Worm (Caenorhabditis elegans) whole organism, young adult: ENCODE measurements around the gene H12D21.10.
A peak's percentile ranks its signal among the peaks of the same experiment; 100 is the strongest.

Experiments
- F49E8.2 ChIP-seq: sonication (generic microtip); optimal IDR thresholded peaks from 3 replicates; lab custom pipeline; 2017; ENCODE audit warnings: missing genetic modification characterization, mild to moderate bottlenecking, missing compliant biosample characterization, antibody characterized with exemption, moderate library complexity; ENCODE audit not compliant: insufficient read depth
- F55B11.4 ChIP-seq: sonication (generic microtip); optimal IDR thresholded peaks from 2 replicates; lab custom pipeline; 2016; ENCODE audit warnings: missing compliant biosample characterization, missing genetic modification characterization, borderline replicate concordance; ENCODE audit not compliant: insufficient read depth
- K11D2.4 ChIP-seq: fragments of 200-800 bp; sonication (Bioruptor generic); IDR thresholded peaks from 2 replicates; pipeline ENCODE4 v1.3.6; 2022; ENCODE audit warnings: missing genetic modification reagents, missing genetic modification characterization, missing compliant biosample characterization
- K12H6.12 ChIP-seq: fragments of 200-800 bp; sonication (Bioruptor generic); optimal IDR thresholded peaks from 2 replicates; lab custom pipeline; 2018; ENCODE audit warnings: mild to moderate bottlenecking, missing genetic modification characterization, missing compliant biosample characterization
- T26A5.8 ChIP-seq: sonication (generic microtip); optimal IDR thresholded peaks from 2 replicates; lab custom pipeline; 2016; ENCODE audit warnings: missing genetic modification characterization, missing compliant biosample characterization
- Y53F4B.3 ChIP-seq: fragments of 200-800 bp; sonication (Bioruptor generic); IDR thresholded peaks from 2 replicates; pipeline ENCODE4 v1.3.6; 2022; ENCODE audit warnings: missing genetic modification reagents, missing genetic modification characterization, missing compliant biosample characterization
- Y67H2A.10 ChIP-seq: fragments of 200-800 bp; sonication (Bioruptor generic); conservative IDR thresholded peaks from 2 replicates; pipeline ENCODE4 v1.3.6; 2022; ENCODE audit warnings: missing genetic modification reagents, missing genetic modification characterization, missing compliant biosample characterization
- ama-1 ChIP-seq, 3 experiments: fragments of 150-350 bp in 1 of 3; sonication (generic microtip) in 2 of 3; optimal IDR thresholded peaks; 2 replicates each; lab custom pipeline; 2014 to 2018; ENCODE audit warnings: missing biosample characterization in 2 of 3, missing genetic modification characterization in 2 of 3, missing genetic modification reagents in 2 of 3
- aptf-2 ChIP-seq: fragments of 200-800 bp; sonication (Bioruptor generic); conservative IDR thresholded peaks from 2 replicates; pipeline ENCODE4 v1.3.6; 2022; ENCODE audit warnings: missing genetic modification reagents, missing genetic modification characterization, missing compliant biosample characterization
- atf-7 ChIP-seq: sonication (generic microtip); optimal IDR thresholded peaks from 2 replicates; lab custom pipeline; 2017; ENCODE audit warnings: mild to moderate bottlenecking, missing genetic modification characterization, missing compliant biosample characterization
- athp-1 ChIP-seq: sonication (generic microtip); optimal IDR thresholded peaks from 2 replicates; lab custom pipeline; 2017; ENCODE audit warnings: mild to moderate bottlenecking, missing genetic modification characterization, missing compliant biosample characterization
- attf-3 ChIP-seq: fragments of 200-800 bp; sonication (Bioruptor generic); conservative IDR thresholded peaks from 2 replicates; pipeline ENCODE4 v1.3.6; 2022; ENCODE audit warnings: missing genetic modification reagents, missing genetic modification characterization, missing compliant biosample characterization
- attf-5 ChIP-seq: fragments of 200-800 bp; sonication (Bioruptor generic); optimal IDR thresholded peaks from 2 replicates; lab custom pipeline; 2018; ENCODE audit warnings: mild to moderate bottlenecking, missing genetic modification characterization, missing compliant biosample characterization
- attf-6 ChIP-seq: fragments of 200-800 bp; sonication (Bioruptor generic); IDR thresholded peaks from 2 replicates; pipeline ENCODE4 v1.3.6; 2022; ENCODE audit warnings: missing genetic modification reagents, missing genetic modification characterization, missing compliant biosample characterization
- bed-2 ChIP-seq: fragments of 200-800 bp; sonication (Bioruptor generic); IDR thresholded peaks from 2 replicates; pipeline ENCODE4 v1.3.6; 2022; ENCODE audit warnings: missing genetic modification reagents, missing genetic modification characterization, missing compliant biosample characterization
- ccch-3 ChIP-seq: fragments of 200-800 bp; sonication (Bioruptor generic); optimal IDR thresholded peaks from 2 replicates; lab custom pipeline; 2018; ENCODE audit warnings: mild to moderate bottlenecking, missing genetic modification characterization, missing compliant biosample characterization
- cebp-2 ChIP-seq: fragments of 200-800 bp; sonication (Bioruptor generic); IDR thresholded peaks from 2 replicates; pipeline ENCODE4 v1.3.6; 2022; ENCODE audit warnings: missing genetic modification characterization, missing compliant biosample characterization
- ceh-100 ChIP-seq: fragments of 200-800 bp; sonication (Bioruptor generic); IDR thresholded peaks from 2 replicates; pipeline ENCODE4 v1.3.6; 2022; ENCODE audit warnings: missing genetic modification reagents, missing genetic modification characterization, missing compliant biosample characterization
- chd-7 ChIP-seq: sonication (generic microtip); optimal IDR thresholded peaks from 2 replicates; lab custom pipeline; 2016; ENCODE audit warnings: mild to moderate bottlenecking, missing genetic modification characterization, moderate library complexity, missing compliant biosample characterization
- die-1 ChIP-seq: sonication (generic microtip); optimal IDR thresholded peaks from 2 replicates; lab custom pipeline; 2016; ENCODE audit warnings: missing genotype, mild to moderate bottlenecking, missing genetic modification characterization, missing compliant biosample characterization
- dpff-1 ChIP-seq: sonication (generic microtip); optimal IDR thresholded peaks from 2 replicates; lab custom pipeline; 2017; ENCODE audit warnings: mild to moderate bottlenecking, missing genetic modification characterization, missing compliant biosample characterization
- efl-1 ChIP-seq: fragments of 150-350 bp; optimal IDR thresholded peaks from 2 replicates; lab custom pipeline; 2014; ENCODE audit warnings: missing biosample characterization, missing genetic modification reagents, missing genetic modification characterization
- egl-44 ChIP-seq: fragments of 200-800 bp; sonication (Bioruptor generic); IDR thresholded peaks from 2 replicates; pipeline ENCODE4 v1.3.6; 2022; ENCODE audit warnings: missing genetic modification reagents, missing genetic modification characterization, missing compliant biosample characterization
- gei-17 ChIP-seq: fragments of 200-800 bp; sonication (Bioruptor generic); optimal IDR thresholded peaks from 2 replicates; lab custom pipeline; 2018; ENCODE audit warnings: mild to moderate bottlenecking, missing genetic modification characterization, missing compliant biosample characterization
- hlh-26 ChIP-seq: fragments of 200-800 bp; sonication (Bioruptor generic); conservative IDR thresholded peaks from 2 replicates; pipeline ENCODE4 v1.3.6; 2022; ENCODE audit warnings: missing genetic modification reagents, missing genetic modification characterization, missing compliant biosample characterization
- hmg-1.2 ChIP-seq: fragments of 200-800 bp; sonication (Bioruptor generic); IDR thresholded peaks from 2 replicates; pipeline ENCODE4 v1.3.6; 2022; ENCODE audit warnings: missing genetic modification reagents, missing genetic modification characterization, missing compliant biosample characterization
- hrde-1 ChIP-seq: sonication (generic microtip); optimal IDR thresholded peaks from 2 replicates; lab custom pipeline; 2016; ENCODE audit warnings: missing genetic modification characterization, mild to moderate bottlenecking, missing compliant biosample characterization, moderate library complexity, missing genotype, missing genetic modification reagents, borderline replicate concordance
- lin-35 ChIP-seq, 3 experiments: fragments of 150-350 bp in 2 of 3; sonication (generic microtip) in 1 of 3; optimal IDR thresholded peaks; 2 replicates each; lab custom pipeline; 2014 to 2018; ENCODE audit warnings: missing biosample characterization in 3 of 3, missing genetic modification characterization in 3 of 3, missing genetic modification reagents in 3 of 3
- lsl-1 ChIP-seq: fragments of 200-800 bp; sonication (Bioruptor generic); optimal IDR thresholded peaks from 2 replicates; lab custom pipeline; 2018; ENCODE audit warnings: mild to moderate bottlenecking, missing genetic modification characterization, moderate library complexity, missing compliant biosample characterization
- lsy-27 ChIP-seq: sonication (generic microtip); optimal IDR thresholded peaks from 2 replicates; lab custom pipeline; 2017; ENCODE audit warnings: missing genetic modification characterization, mild to moderate bottlenecking, missing compliant biosample characterization, antibody characterized with exemption, missing genotype, borderline replicate concordance; ENCODE audit not compliant: insufficient read depth
- madf-8 ChIP-seq: fragments of 200-800 bp; sonication (Bioruptor generic); conservative IDR thresholded peaks from 2 replicates; pipeline ENCODE4 v1.3.6; 2022; ENCODE audit warnings: missing genetic modification reagents, missing genetic modification characterization, missing compliant biosample characterization
- mel-28 ChIP-seq: sonication (generic microtip); optimal IDR thresholded peaks from 2 replicates; lab custom pipeline; 2016; ENCODE audit warnings: borderline replicate concordance, mild to moderate bottlenecking, missing genetic modification characterization, missing compliant biosample characterization
- mxl-1 ChIP-seq: sonication (generic microtip); optimal IDR thresholded peaks from 2 replicates; lab custom pipeline; 2016; ENCODE audit warnings: missing genetic modification characterization, missing compliant biosample characterization
- nfya-1 ChIP-seq: sonication (generic microtip); optimal IDR thresholded peaks from 2 replicates; lab custom pipeline; 2017; ENCODE audit warnings: antibody characterized with exemption, missing compliant biosample characterization, missing genetic modification characterization, borderline replicate concordance; ENCODE audit not compliant: insufficient read depth
- nhr-27 ChIP-seq: fragments of 200-800 bp; sonication (Bioruptor generic); optimal IDR thresholded peaks from 2 replicates; lab custom pipeline; 2018; ENCODE audit warnings: mild to moderate bottlenecking, missing genetic modification characterization, moderate library complexity, missing compliant biosample characterization
- nhr-80 ChIP-seq: sonication (generic microtip); optimal IDR thresholded peaks from 2 replicates; lab custom pipeline; 2016; ENCODE audit warnings: missing genetic modification characterization, missing compliant biosample characterization
- nhr-90 ChIP-seq: sonication (generic microtip); optimal IDR thresholded peaks from 2 replicates; lab custom pipeline; 2016; ENCODE audit warnings: missing genotype, mild to moderate bottlenecking, missing genetic modification characterization, missing compliant biosample characterization
- rcor-1 ChIP-seq: fragments of 200-800 bp; sonication (Bioruptor generic); IDR thresholded peaks from 2 replicates; pipeline ENCODE4 v1.3.6; 2022; ENCODE audit warnings: missing genetic modification reagents, missing genetic modification characterization, missing compliant biosample characterization
- rec-8 ChIP-seq, 2 experiments: sonication (generic microtip); optimal IDR thresholded peaks; 2 replicates each; lab custom pipeline; 2016; ENCODE audit warnings: mild to moderate bottlenecking in 2 of 2, missing genetic modification characterization in 2 of 2, missing genetic modification reagents in 2 of 2, missing genotype in 2 of 2, missing biosample characterization in 1 of 2, missing compliant biosample characterization in 1 of 2, moderate library complexity in 1 of 2
- repo-1 ChIP-seq: sonication (generic microtip); optimal IDR thresholded peaks from 2 replicates; lab custom pipeline; 2017; ENCODE audit warnings: mild to moderate bottlenecking, missing genetic modification characterization, missing compliant biosample characterization
- snpc-1.1 ChIP-seq: sonication (generic microtip); optimal IDR thresholded peaks from 2 replicates; lab custom pipeline; 2017; ENCODE audit warnings: missing genetic modification characterization, mild to moderate bottlenecking, missing compliant biosample characterization, antibody characterized with exemption, moderate library complexity, missing genotype, missing genetic modification reagents; ENCODE audit not compliant: insufficient read depth
- snpc-3.4 ChIP-seq: sonication (generic microtip); optimal IDR thresholded peaks from 2 replicates; lab custom pipeline; 2017; ENCODE audit warnings: missing genetic modification characterization, mild to moderate bottlenecking, missing compliant biosample characterization, antibody characterized with exemption, moderate library complexity, missing genotype, missing genetic modification reagents
- sptf-2 ChIP-seq: fragments of 200-800 bp; sonication (Bioruptor generic); optimal IDR thresholded peaks from 2 replicates; lab custom pipeline; 2018; ENCODE audit warnings: mild to moderate bottlenecking, missing genetic modification characterization, missing compliant biosample characterization
- tbx-9 ChIP-seq: sonication (generic microtip); optimal IDR thresholded peaks from 2 replicates; lab custom pipeline; 2016; ENCODE audit warnings: borderline replicate concordance, missing genetic modification characterization, inconsistent platforms, missing compliant biosample characterization
- xnd-1 ChIP-seq: sonication (generic microtip); optimal IDR thresholded peaks from 2 replicates; lab custom pipeline; 2016; ENCODE audit warnings: missing genotype, missing genetic modification reagents, missing genetic modification characterization, missing compliant biosample characterization
- ztf-3 ChIP-seq: fragments of 200-800 bp; sonication (Bioruptor generic); optimal IDR thresholded peaks from 2 replicates; lab custom pipeline; 2018; ENCODE audit warnings: mild to moderate bottlenecking, missing genetic modification characterization, missing compliant biosample characterization
- ztf-6 ChIP-seq: fragments of 200-800 bp; sonication (Bioruptor generic); IDR thresholded peaks from 2 replicates; pipeline ENCODE4 v1.3.6; 2022; ENCODE audit warnings: missing genetic modification reagents, missing genetic modification characterization, missing compliant biosample characterization

Gene H12D21.10

ce11 chrV:14876257-14876656, 23.3 kb upstream of the H12D21.10 start (continued):
- TF ChIP-seq Y67H2A.10 (GFP tag; lab: Robert Waterston, UW) (no peak), mel-28 (tag; lab: Kevin White, UChicago) (no peak), xnd-1 (tag; lab: Kevin White, UChicago) (no peak), bed-2 (no peak), nfya-1 (tag; lab: Kevin White, UChicago) (no peak), die-1 (peak; percentile 9), K11D2.4 (GFP tag; lab: Robert Waterston, UW) (no peak), Y53F4B.3 (GFP tag; lab: Robert Waterston, UW) (peak; percentile 52; the same call in 1 of the 2 replicates), lin-35 (GFP tag; optimal IDR thresholded peaks at IDR 0.05; lab: Kevin White, UChicago) (no peak), snpc-3.4 (tag; lab: Kevin White, UChicago) (peak; percentile 96), F55B11.4 (tag; lab: Kevin White, UChicago) (no peak), atf-7 (tag; lab: Kevin White, UChicago) (peak; percentile 19), rec-8 (tag; optimal IDR thresholded peaks at IDR 0.05; lab: Kevin White, UChicago) (peak; percentile 10 to 31), attf-3 (no peak), hmg-1.2 (GFP tag; lab: Robert Waterston, UW) (peak; percentile 66), attf-5 (no peak), rcor-1 (GFP tag; lab: Robert Waterston, UW) (peak; percentile 81), ztf-3 (GFP tag; lab: Kevin White, UChicago) (no peak), tbx-9 (no peak), ztf-6 (GFP tag; lab: Robert Waterston, UW) (no peak), lsy-27 (tag; lab: Kevin White, UChicago) (no peak), nhr-27 (tag; lab: Kevin White, UChicago) (no peak), gei-17 (no peak), F49E8.2 (no peak), aptf-2 (GFP tag; lab: Robert Waterston, UW) (no peak), sptf-2 (GFP tag; lab: Kevin White, UChicago) (no peak), repo-1 (tag; lab: Kevin White, UChicago) (no peak), ccch-3 (GFP tag; lab: Kevin White, UChicago) (no peak), madf-8 (GFP tag; lab: Robert Waterston, UW) (no peak), nhr-80 (tag; lab: Kevin White, UChicago) (peak; percentile 4), ceh-100 (0 out of 2 replicates have a peak, but pooled peaks have one; percentile 34), athp-1 (tag; lab: Kevin White, UChicago) (peak; percentile 14), hlh-26 (no peak), dpff-1 (no peak), chd-7 (tag; lab: Kevin White, UChicago) (no peak), T26A5.8 (tag; lab: Kevin White, UChicago) (no peak), hrde-1 (tag; lab: Kevin White, UChicago) (no peak), cebp-2 (0 out of 2 replicates have a peak, but pooled peaks have one; percentile 56), mxl-1 (tag; lab: Kevin White, UChicago) (no peak), K12H6.12 (no peak), nhr-90 (tag; lab: Kevin White, UChicago) (peak; percentile 2), attf-6 (GFP tag; lab: Robert Waterston, UW) (peak; percentile 67), snpc-1.1 (tag; lab: Kevin White, UChicago) (peak; percentile 97), ama-1 (optimal IDR thresholded peaks at IDR 0.05; lab: Kevin White, UChicago) (no peak), ama-1 (GFP tag; optimal IDR thresholded peaks at IDR 0.05; lab: Kevin White, UChicago) (no peak), egl-44 (GFP tag; lab: Robert Waterston, UW) (no peak), efl-1 (GFP tag; lab: Kevin White, UChicago) (no peak), lsl-1 (peak; percentile 33)
